Worm (Caenorhabditis elegans) whole organism, L3 larva: ENCODE results near the gene hil-6.
A peak's percentile ranks its signal among the peaks of the same experiment; 100 is the strongest.

Experiments used
- R02D3.7 ChIP-seq: fragments of 150-350 bp; optimal IDR thresholded peaks from 2 replicates; lab custom pipeline; 2014; ENCODE audit warnings: missing biosample characterization, missing genetic modification characterization
- ZK546.5 ChIP-seq: sonication (generic microtip); optimal IDR thresholded peaks from 2 replicates; lab custom pipeline; 2017; ENCODE audit warnings: missing biosample characterization, missing genetic modification characterization
- aly-2 ChIP-seq: fragments of 150-350 bp; optimal IDR thresholded peaks from 2 replicates; lab custom pipeline; 2014; ENCODE audit warnings: missing biosample characterization, missing genetic modification characterization
- ama-1 ChIP-seq: fragments of 150-350 bp; optimal IDR thresholded peaks from 2 replicates; lab custom pipeline; 2018
- ceh-16 ChIP-seq: sonication (generic microtip); optimal IDR thresholded peaks from 2 replicates; lab custom pipeline; 2017; ENCODE audit warnings: missing biosample characterization, missing genetic modification characterization
- ceh-28 ChIP-seq: fragments of 150-350 bp; optimal IDR thresholded peaks from 2 replicates; lab custom pipeline; 2014; ENCODE audit warnings: missing biosample characterization, missing genetic modification reagents, missing genetic modification characterization
- ceh-82 ChIP-seq: fragments of 150-350 bp; optimal IDR thresholded peaks from 2 replicates; lab custom pipeline; 2014; ENCODE audit warnings: missing biosample characterization, missing genetic modification characterization
- ceh-9 ChIP-seq: sonication (generic microtip); optimal IDR thresholded peaks from 2 replicates; lab custom pipeline; 2018; ENCODE audit warnings: missing biosample characterization, missing genetic modification characterization
- egl-27 ChIP-seq: sonication (generic microtip); optimal IDR thresholded peaks from 4 replicates; lab custom pipeline; 2017; ENCODE audit warnings: missing biosample characterization, missing genetic modification reagents, missing genetic modification characterization
- egl-5 ChIP-seq: fragments of 150-350 bp; optimal IDR thresholded peaks from 2 replicates; lab custom pipeline; 2017; ENCODE audit warnings: missing biosample characterization, missing genetic modification reagents, missing genetic modification characterization, inconsistent platforms
- elt-2 ChIP-seq: sonication (generic microtip); optimal IDR thresholded peaks from 2 replicates; lab custom pipeline; 2016; ENCODE audit warnings: missing genetic modification reagents, mild to moderate bottlenecking, missing genetic modification characterization, missing compliant biosample characterization
- fos-1 ChIP-seq: fragments of 150-350 bp; optimal IDR thresholded peaks from 2 replicates; lab custom pipeline; 2014; ENCODE audit warnings: missing biosample characterization, missing genetic modification characterization
- hmg-11 ChIP-seq: sonication (generic microtip); optimal IDR thresholded peaks from 2 replicates; lab custom pipeline; 2016; ENCODE audit warnings: missing genetic modification characterization, missing compliant biosample characterization
- jun-1 ChIP-seq: fragments of 150-350 bp; optimal IDR thresholded peaks from 2 replicates; lab custom pipeline; 2014; ENCODE audit warnings: missing biosample characterization, missing genetic modification reagents, missing genetic modification characterization
- lin-15B ChIP-seq: fragments of 150-350 bp; optimal IDR thresholded peaks from 2 replicates; lab custom pipeline; 2014; ENCODE audit warnings: missing biosample characterization, missing genetic modification characterization
- lin-39 ChIP-seq: fragments of 150-350 bp; optimal IDR thresholded peaks from 2 replicates; lab custom pipeline; 2018; ENCODE audit warnings: missing biosample characterization, missing genetic modification reagents, missing genetic modification characterization
- lsy-12 ChIP-seq: sonication (generic microtip); optimal IDR thresholded peaks from 2 replicates; lab custom pipeline; 2016; ENCODE audit warnings: mild to moderate bottlenecking, missing genetic modification characterization, missing compliant biosample characterization
- mdl-1 ChIP-seq: fragments of 150-350 bp; optimal IDR thresholded peaks from 2 replicates; lab custom pipeline; 2014; ENCODE audit warnings: missing biosample characterization, missing genetic modification characterization
- mml-1 ChIP-seq: fragments of 150-350 bp; sonication (generic microtip); optimal IDR thresholded peaks from 3 replicates; lab custom pipeline; 2014; ENCODE audit warnings: missing biosample characterization, missing genetic modification characterization
- nfya-1 ChIP-seq: sonication (generic microtip); optimal IDR thresholded peaks from 2 replicates; lab custom pipeline; 2017; ENCODE audit warnings: missing genetic modification characterization, mild to moderate bottlenecking, missing compliant biosample characterization, antibody characterized with exemption, moderate library complexity; ENCODE audit not compliant: insufficient read depth
- nhr-23 ChIP-seq: fragments of 150-350 bp; optimal IDR thresholded peaks from 2 replicates; lab custom pipeline; 2014; ENCODE audit warnings: missing biosample characterization, missing genetic modification reagents, missing genetic modification characterization
- nhr-237 ChIP-seq: fragments of 150-350 bp; optimal IDR thresholded peaks from 2 replicates; lab custom pipeline; 2014; ENCODE audit warnings: missing biosample characterization, missing genetic modification characterization
- nhr-25 ChIP-seq: sonication (generic microtip); optimal IDR thresholded peaks from 2 replicates; lab custom pipeline; 2017; ENCODE audit warnings: missing biosample characterization, missing genetic modification characterization
- nhr-43 ChIP-seq: sonication (generic microtip); optimal IDR thresholded peaks from 2 replicates; lab custom pipeline; 2016; ENCODE audit warnings: mild to moderate bottlenecking, missing genetic modification characterization, missing compliant biosample characterization; ENCODE audit not compliant: poor library complexity, severe bottlenecking
- nhr-67 ChIP-seq: fragments of 150-350 bp; optimal IDR thresholded peaks from 2 replicates; lab custom pipeline; 2014; ENCODE audit warnings: missing biosample characterization, missing genetic modification characterization
- nhr-77 ChIP-seq: fragments of 150-350 bp; optimal IDR thresholded peaks from 2 replicates; lab custom pipeline; 2014; ENCODE audit warnings: missing biosample characterization, missing genetic modification characterization
- pha-4 ChIP-seq: fragments of 150-350 bp; optimal IDR thresholded peaks from 2 replicates; lab custom pipeline; 2014; ENCODE audit warnings: missing biosample characterization, missing genetic modification reagents, missing genetic modification characterization
- pqm-1 ChIP-seq: fragments of 150-350 bp; optimal IDR thresholded peaks from 2 replicates; lab custom pipeline; 2017; ENCODE audit warnings: missing biosample characterization, missing genetic modification characterization, inconsistent platforms
- sea-2 ChIP-seq: fragments of 150-350 bp; sonication (generic microtip); optimal IDR thresholded peaks from 4 replicates; lab custom pipeline; 2014; ENCODE audit warnings: missing biosample characterization, missing genetic modification reagents, missing genetic modification characterization
- skn-1 ChIP-seq: fragments of 150-350 bp; optimal IDR thresholded peaks from 2 replicates; lab custom pipeline; 2014; ENCODE audit warnings: missing biosample characterization, missing genetic modification characterization
- snpc-4 ChIP-seq: fragments of 150-350 bp; optimal IDR thresholded peaks from 2 replicates; lab custom pipeline; 2014; ENCODE audit warnings: missing biosample characterization, missing genetic modification characterization
- unc-39 ChIP-seq: sonication (generic microtip); optimal IDR thresholded peaks from 4 replicates; lab custom pipeline; 2017; ENCODE audit warnings: missing biosample characterization, missing genetic modification characterization
- unc-62 ChIP-seq: fragments of 150-350 bp; sonication (generic microtip); optimal IDR thresholded peaks from 4 replicates; lab custom pipeline; 2014; ENCODE audit warnings: missing biosample characterization, missing genetic modification reagents, missing genetic modification characterization
- zag-1 ChIP-seq: fragments of 150-350 bp; optimal IDR thresholded peaks from 2 replicates; lab custom pipeline; 2014; ENCODE audit warnings: missing biosample characterization, missing genetic modification characterization
- ztf-11 ChIP-seq: fragments of 150-350 bp; optimal IDR thresholded peaks from 2 replicates; lab custom pipeline; 2014; ENCODE audit warnings: missing biosample characterization, missing genetic modification characterization
- ztf-4 ChIP-seq: fragments of 150-350 bp; optimal IDR thresholded peaks from 2 replicates; lab custom pipeline; 2014; ENCODE audit warnings: missing biosample characterization, missing genetic modification characterization

hil-6 gene

ce11 chrV:2021283-2021682, 10.1 kb downstream of the hil-6 start:
- TF ChIP-seq unc-39 (no peak), R02D3.7 (tag; lab: Kevin White, UChicago) (no peak), unc-62 (GFP tag; lab: Kevin White, UChicago) (no peak), lsy-12 (tag; lab: Kevin White, UChicago) (no peak), ZK546.5 (tag; lab: Kevin White, UChicago) (no peak)

ce11 chrV:2018689-2019088, 12.7 kb downstream of the hil-6 start, which contains the start of gene F59A7.14:
F59A7.14 (plus strand) TSS chrV:2018989.
- TF ChIP-seq pha-4 (tag; lab: Kevin White, UChicago) (no peak), unc-39 (no peak), mml-1 (tag; lab: Kevin White, UChicago) (no peak), hmg-11 (tag; lab: Kevin White, UChicago) (no peak), mdl-1 (tag; lab: Kevin White, UChicago) (no peak), ceh-28 (no peak)

- TF ChIP-seq nhr-23 (no peak), ztf-11 (tag; lab: Kevin White, UChicago) (no peak), jun-1 (tag; lab: Kevin White, UChicago) (no peak), mdl-1 (tag; lab: Kevin White, UChicago) (no peak), ceh-9 (tag; lab: Kevin White, UChicago) (no peak), ama-1 (lab: Kevin White, UChicago) (no peak), snpc-4 (no peak)
- TF ChIP-seq, all 47 proteins: peak for 0
Observed at ce11 chrV:2016428-2016827, 14.9 kb downstream of the hil-6 start, which contains the start of gene F59A7.2. F59A7.2 (minus strand) TSS chrV:2016528.

- TF ChIP-seq ceh-16 (tag; lab: Kevin White, UChicago) (no peak), mdl-1 (tag; lab: Kevin White, UChicago) (no peak), zag-1 (no peak), unc-62 (GFP tag; lab: Kevin White, UChicago) (no peak), nhr-25 (tag; lab: Kevin White, UChicago) (no peak), nhr-67 (tag; lab: Kevin White, UChicago) (no peak), ztf-11 (tag; lab: Kevin White, UChicago) (no peak), unc-39 (no peak), pqm-1 (tag; lab: Kevin White, UChicago) (no peak), ZK546.5 (tag; lab: Kevin White, UChicago) (no peak), egl-5 (no peak), skn-1 (tag; lab: Kevin White, UChicago) (no peak), ztf-4 (tag; lab: Kevin White, UChicago) (no peak), jun-1 (tag; lab: Kevin White, UChicago) (no peak), lsy-12 (tag; lab: Kevin White, UChicago) (no peak), sea-2 (GFP tag; lab: Kevin White, UChicago) (no peak)
Observed at ce11 chrV:2013824-2014223, 17.5 kb downstream of the hil-6 start, which contains the start of gene F59A7.11. F59A7.11 (minus strand) TSS chrV:2013924.

ce11 chrV:2011777-2012176, 19.6 kb downstream of the hil-6 start, which contains the start of gene F59A7.7:
F59A7.7 (plus strand) TSS chrV:2012077.
- no peak for TF ChIP-seq nfya-1
- no peak for TF ChIP-seq ZK546.5 (tag; lab: Kevin White, UChicago)
- no peak for TF ChIP-seq nhr-25 (tag; lab: Kevin White, UChicago)
- TF ChIP-seq ceh-82 = no peak
- no peak for TF ChIP-seq ama-1 (lab: Kevin White, UChicago)
- TF ChIP-seq skn-1 (tag; lab: Kevin White, UChicago) = no peak
- no peak for TF ChIP-seq hmg-11 (tag; lab: Kevin White, UChicago)
- TF ChIP-seq unc-39 = no peak
- no peak for TF ChIP-seq mdl-1 (tag; lab: Kevin White, UChicago)
- no peak for TF ChIP-seq elt-2 (tag; lab: Kevin White, UChicago)
- TF ChIP-seq ceh-16 (tag; lab: Kevin White, UChicago) = no peak
- no peak for TF ChIP-seq snpc-4
- TF ChIP-seq jun-1 (tag; lab: Kevin White, UChicago) = no peak
- no peak for TF ChIP-seq egl-27 (tag; lab: Kevin White, UChicago)

- no peak for TF ChIP-seq ztf-4 (tag; lab: Kevin White, UChicago)
- TF ChIP-seq hmg-11 (tag; lab: Kevin White, UChicago) = no peak
- TF ChIP-seq fos-1 (tag; lab: Kevin White, UChicago) = no peak
- TF ChIP-seq mml-1 (tag; lab: Kevin White, UChicago) = no peak
- no peak for TF ChIP-seq lin-39 (tag; lab: Kevin White, UChicago)
- TF ChIP-seq lin-15B = peak; percentile 68
- TF ChIP-seq nhr-77 = no peak
- no peak for TF ChIP-seq aly-2 (tag; lab: Kevin White, UChicago)
- TF ChIP-seq nhr-43 = peak; percentile 44
- no peak for TF ChIP-seq zag-1
- peak; percentile 55 for TF ChIP-seq elt-2 (tag; lab: Kevin White, UChicago)
- TF ChIP-seq pqm-1 (tag; lab: Kevin White, UChicago) = peak; percentile 11
- peak; percentile 35 for TF ChIP-seq R02D3.7 (tag; lab: Kevin White, UChicago)
- peak; percentile 35 for TF ChIP-seq nhr-23
- TF ChIP-seq nhr-67 (tag; lab: Kevin White, UChicago) = no peak
- no peak for TF ChIP-seq mdl-1 (tag; lab: Kevin White, UChicago)
- TF ChIP-seq nhr-237 (tag; lab: Kevin White, UChicago) = no peak
Observed at ce11 chrV:2008412-2008811, 22.9 kb downstream of the hil-6 start.
